Fruit fly (Drosophila melanogaster) whole organism, embryonic: Measurements from ENCODE around the gene CG14082.

ENCODE experiments used
- ATbp ChIP-seq: fragments of 200-800 bp; sonication (Bioruptor generic); optimal IDR thresholded peaks from 2 replicates; lab custom pipeline; 2017; ENCODE audit warnings: missing biosample characterization, mild to moderate bottlenecking, missing genetic modification characterization, missing genetic modification reagents
- Ada2b ChIP-seq: fragments of 200-800 bp; sonication (Bioruptor generic); IDR thresholded peaks from 2 replicates; pipeline ENCODE4 v1.3.6; 2022; ENCODE audit warnings: missing biosample characterization, missing genetic modification characterization
- Bdp1 ChIP-seq: fragments of 200-800 bp; sonication (Bioruptor generic); optimal IDR thresholded peaks from 3 replicates; lab custom pipeline; 2016; ENCODE audit warnings: missing biosample characterization, missing genetic modification characterization
- Blimp-1 ChIP-seq: fragments of 200-800 bp; sonication (Bioruptor generic); optimal IDR thresholded peaks from 3 replicates; lab custom pipeline; 2018; ENCODE audit warnings: missing biosample characterization, missing genetic modification characterization, mild to moderate bottlenecking, moderate library complexity, missing genetic modification reagents
- C15 ChIP-seq: fragments of 200-800 bp; sonication (Bioruptor generic); IDR thresholded peaks from 3 replicates; pipeline ENCODE4 v1.3.6; 2022; ENCODE audit warnings: missing biosample characterization, missing genetic modification characterization
- CG10274 ChIP-seq: fragments of 200-800 bp; sonication (Bioruptor generic); optimal IDR thresholded peaks from 3 replicates; lab custom pipeline; 2017; ENCODE audit warnings: missing biosample characterization, mild to moderate bottlenecking, missing genetic modification characterization
- CG11696 ChIP-seq: fragments of 200-800 bp; sonication (Bioruptor generic); IDR thresholded peaks from 2 replicates; pipeline ENCODE4 v1.3.6; 2022; ENCODE audit warnings: missing biosample characterization, missing genetic modification characterization
- CG11723 ChIP-seq: fragments of 200-800 bp; sonication (Bioruptor generic); optimal IDR thresholded peaks from 2 replicates; lab custom pipeline; 2017; ENCODE audit warnings: missing biosample characterization, mild to moderate bottlenecking, missing genetic modification characterization
- CG12391 ChIP-seq: fragments of 200-800 bp; sonication (Bioruptor generic); optimal IDR thresholded peaks from 3 replicates; lab custom pipeline; 2018; ENCODE audit warnings: missing biosample characterization, mild to moderate bottlenecking, missing genetic modification characterization, moderate library complexity
- CG12659 ChIP-seq: fragments of 200-800 bp; sonication (Bioruptor generic); optimal IDR thresholded peaks from 3 replicates; lab custom pipeline; 2017; ENCODE audit warnings: mild to moderate bottlenecking, missing biosample characterization, missing genetic modification reagents, missing genetic modification characterization
- CG15073 ChIP-seq: fragments of 200-800 bp; sonication (Bioruptor generic); optimal IDR thresholded peaks from 2 replicates; lab custom pipeline; 2016; ENCODE audit warnings: missing biosample characterization, missing genetic modification characterization
- CG15479 ChIP-seq: fragments of 200-800 bp; sonication (Bioruptor generic); optimal IDR thresholded peaks from 3 replicates; lab custom pipeline; 2019; ENCODE audit warnings: missing biosample characterization, mild to moderate bottlenecking, missing genetic modification characterization, moderate library complexity
- CG1832 ChIP-seq: fragments of 200-800 bp; sonication (Bioruptor generic); optimal IDR thresholded peaks from 2 replicates; lab custom pipeline; 2017; ENCODE audit warnings: missing biosample characterization, mild to moderate bottlenecking, missing genetic modification characterization, inconsistent platforms
- CG18476 ChIP-seq: fragments of 200-800 bp; sonication (Bioruptor generic); optimal IDR thresholded peaks from 2 replicates; lab custom pipeline; 2016; ENCODE audit warnings: missing biosample characterization, mild to moderate bottlenecking, missing genetic modification characterization
- CG18599 ChIP-seq: fragments of 200-800 bp; sonication (Bioruptor generic); optimal IDR thresholded peaks from 3 replicates; lab custom pipeline; 2017; ENCODE audit warnings: missing biosample characterization, missing genetic modification characterization, mild to moderate bottlenecking, moderate library complexity, missing genetic modification reagents
- CG2889 ChIP-seq: fragments of 200-800 bp; sonication (Bioruptor generic); IDR thresholded peaks from 3 replicates; pipeline ENCODE4 v1.3.6; 2022; ENCODE audit warnings: missing biosample characterization, missing genetic modification characterization
- CG31388 ChIP-seq: fragments of 200-800 bp; sonication (Bioruptor generic); optimal IDR thresholded peaks from 2 replicates; lab custom pipeline; 2016; ENCODE audit warnings: missing biosample characterization, missing genetic modification characterization
- CG34376 ChIP-seq: fragments of 200-800 bp; sonication (Bioruptor generic); optimal IDR thresholded peaks from 2 replicates; lab custom pipeline; 2018; ENCODE audit warnings: missing biosample characterization, mild to moderate bottlenecking, missing genetic modification characterization
- CG3995 ChIP-seq: fragments of 200-800 bp; sonication (Bioruptor generic); optimal IDR thresholded peaks from 3 replicates; lab custom pipeline; 2016; ENCODE audit warnings: missing biosample characterization, missing genetic modification characterization
- CG4282 ChIP-seq: fragments of 200-800 bp; sonication (Bioruptor generic); optimal IDR thresholded peaks from 2 replicates; lab custom pipeline; 2016; ENCODE audit warnings: missing biosample characterization, missing genetic modification characterization
- CG4707 ChIP-seq: fragments of 200-800 bp; sonication (Bioruptor generic); optimal IDR thresholded peaks from 2 replicates; lab custom pipeline; 2018; ENCODE audit warnings: missing biosample characterization, mild to moderate bottlenecking, missing genetic modification characterization, moderate library complexity
- CG6791 ChIP-seq: fragments of 200-800 bp; sonication (Bioruptor generic); IDR thresholded peaks from 3 replicates; pipeline ENCODE4 v1.3.6; 2022; ENCODE audit warnings: missing biosample characterization, missing genetic modification characterization; ENCODE audit not compliant: partially characterized antibody
- CG6813 ChIP-seq: fragments of 200-800 bp; sonication (Bioruptor generic); optimal IDR thresholded peaks from 2 replicates; lab custom pipeline; 2017; ENCODE audit warnings: missing biosample characterization, missing genetic modification characterization, mild to moderate bottlenecking, moderate library complexity, missing genetic modification reagents
- CG7357 ChIP-seq: fragments of 200-800 bp; sonication (Bioruptor generic); IDR thresholded peaks from 3 replicates; pipeline ENCODE4 v1.3.6; 2022; ENCODE audit warnings: missing biosample characterization, missing genetic modification characterization
- CG7556 ChIP-seq: fragments of 200-800 bp; sonication (Bioruptor generic); optimal IDR thresholded peaks from 2 replicates; lab custom pipeline; 2017; ENCODE audit warnings: missing biosample characterization, mild to moderate bottlenecking, missing genetic modification characterization
- CG8089 ChIP-seq: fragments of 200-800 bp; sonication (Bioruptor generic); optimal IDR thresholded peaks from 3 replicates; lab custom pipeline; 2016; ENCODE audit warnings: missing biosample characterization, missing genetic modification characterization
- CG8281 ChIP-seq: fragments of 200-800 bp; sonication (Bioruptor generic); optimal IDR thresholded peaks from 2 replicates; lab custom pipeline; 2018; ENCODE audit warnings: missing biosample characterization, mild to moderate bottlenecking, missing genetic modification characterization, moderate library complexity
- Chrac-16 ChIP-seq: fragments of 200-800 bp; sonication (Bioruptor generic); optimal IDR thresholded peaks from 3 replicates; lab custom pipeline; 2016; ENCODE audit warnings: missing biosample characterization, missing genetic modification characterization
- Deaf1 ChIP-seq: fragments of 200-800 bp; optimal IDR thresholded peaks from 3 replicates; lab custom pipeline; 2019; ENCODE audit warnings: missing biosample characterization, mild to moderate bottlenecking, missing genetic modification characterization, moderate library complexity
- Ets97D ChIP-seq: fragments of 200-800 bp; sonication (Bioruptor generic); optimal IDR thresholded peaks from 3 replicates; lab custom pipeline; 2016; ENCODE audit warnings: missing biosample characterization, missing genetic modification characterization
- Fer1 ChIP-seq: fragments of 200-800 bp; sonication (Bioruptor generic); optimal IDR thresholded peaks from 2 replicates; lab custom pipeline; 2017; ENCODE audit warnings: missing biosample characterization, mild to moderate bottlenecking, missing genetic modification characterization
- GATAe ChIP-seq: fragments of 200-800 bp; sonication (Bioruptor generic); conservative IDR thresholded peaks from 2 replicates; pipeline ENCODE4 v1.3.6; 2022; ENCODE audit warnings: missing biosample characterization, missing genetic modification characterization
- Gug ChIP-seq: fragments of 200-800 bp; sonication (Bioruptor generic); IDR thresholded peaks from 4 replicates; pipeline ENCODE4 v1.3.6; 2022; ENCODE audit warnings: missing biosample characterization, missing genetic modification characterization
- HLH3B ChIP-seq: fragments of 200-800 bp; sonication (Bioruptor generic); IDR thresholded peaks from 2 replicates; pipeline ENCODE4 v1.3.6; 2022; ENCODE audit warnings: missing biosample characterization, missing genetic modification characterization
- Hey ChIP-seq: fragments of 200-800 bp; sonication (Bioruptor generic); optimal IDR thresholded peaks from 3 replicates; lab custom pipeline; 2018; ENCODE audit warnings: missing biosample characterization, mild to moderate bottlenecking, missing genetic modification characterization
- Hmr ChIP-seq: fragments of 200-800 bp; sonication (Bioruptor generic); optimal IDR thresholded peaks from 3 replicates; lab custom pipeline; 2017; ENCODE audit warnings: mild to moderate bottlenecking, missing biosample characterization, missing genetic modification reagents, missing genetic modification characterization
- Ptx1 ChIP-seq: fragments of 200-800 bp; sonication (Bioruptor generic); IDR thresholded peaks from 2 replicates; pipeline ENCODE4 v1.3.6; 2022; ENCODE audit warnings: missing biosample characterization, missing genetic modification characterization
- Six4 ChIP-seq: fragments of 200-800 bp; sonication (Bioruptor generic); optimal IDR thresholded peaks from 2 replicates; lab custom pipeline; 2016; ENCODE audit warnings: missing biosample characterization, missing genetic modification characterization
- Stat92E ChIP-seq, 3 experiments: fragments of >200 bp in 2 of 3; fragments of 200-800 bp in 1 of 3; sonication (Bioruptor generic) in 1 of 3; optimal IDR thresholded peaks; 2 replicates each; lab custom pipeline; 2017 to 2019; ENCODE audit warnings: missing biosample characterization in 3 of 3, missing genetic modification characterization in 3 of 3, mild to moderate bottlenecking in 1 of 3, moderate library complexity in 1 of 3
- ash1 ChIP-seq: fragments of 200-800 bp; sonication (Bioruptor generic); optimal IDR thresholded peaks from 2 replicates; lab custom pipeline; 2018; ENCODE audit warnings: missing biosample characterization, mild to moderate bottlenecking, missing genetic modification characterization
- bcd ChIP-seq: fragments of 200-800 bp; sonication (Bioruptor generic); optimal IDR thresholded peaks from 2 replicates; lab custom pipeline; 2017; ENCODE audit warnings: missing biosample characterization, mild to moderate bottlenecking, missing genetic modification characterization
- ewg ChIP-seq: fragments of 200-800 bp; sonication (Bioruptor generic); optimal IDR thresholded peaks from 3 replicates; lab custom pipeline; 2017; ENCODE audit warnings: mild to moderate bottlenecking, missing biosample characterization, missing genetic modification reagents, missing genetic modification characterization
- gem ChIP-seq: fragments of 200-800 bp; sonication (Bioruptor generic); optimal IDR thresholded peaks from 2 replicates; lab custom pipeline; 2019; ENCODE audit warnings: missing biosample characterization, mild to moderate bottlenecking, missing genetic modification characterization, moderate library complexity
- jumu ChIP-seq: fragments of 200-800 bp; sonication (Bioruptor generic); optimal IDR thresholded peaks from 3 replicates; lab custom pipeline; 2016; ENCODE audit warnings: missing biosample characterization, missing genetic modification characterization
- p53 ChIP-seq: fragments of 200-800 bp; sonication (Bioruptor generic); optimal IDR thresholded peaks from 2 replicates; lab custom pipeline; 2016; ENCODE audit warnings: missing biosample characterization, missing genetic modification characterization
- schlank ChIP-seq: fragments of 200-800 bp; sonication (Bioruptor generic); optimal IDR thresholded peaks from 2 replicates; lab custom pipeline; 2018; ENCODE audit warnings: missing biosample characterization, mild to moderate bottlenecking, missing genetic modification characterization
- trh ChIP-seq: fragments of 200-800 bp; sonication (Bioruptor generic); optimal IDR thresholded peaks from 2 replicates; lab custom pipeline; 2016; ENCODE audit warnings: missing biosample characterization, missing genetic modification characterization
- ttk ChIP-seq: fragments of 200-800 bp; sonication (Bioruptor generic); IDR thresholded peaks from 2 replicates; pipeline ENCODE4 v2.1.2; 2022; ENCODE audit warnings: missing biosample characterization, missing genetic modification characterization
- zfh2 ChIP-seq: fragments of 200-800 bp; sonication (Bioruptor generic); optimal IDR thresholded peaks from 2 replicates; lab custom pipeline; 2016; ENCODE audit warnings: missing biosample characterization, missing genetic modification characterization

CG14082 gene

dm6 chr3L:19162586-19163310, 24.0 kb upstream of the CG14082 start (continued):
- TF ChIP-seq CG34376 (GFP tag; lab: Kevin White, UChicago), result no peak
- no peak for TF ChIP-seq trh
- TF ChIP-seq Ets97D (GFP tag; lab: Kevin White, UChicago), result no peak
- TF ChIP-seq CG15479 (GFP tag; lab: Kevin White, UChicago), result no peak
- TF ChIP-seq CG8089 (GFP tag; lab: Kevin White, UChicago), result no peak
- TF ChIP-seq CG15073, result no peak
- TF ChIP-seq CG2889 (GFP tag; lab: Robert Waterston, UW), result no peak
- TF ChIP-seq Gug (GFP tag; lab: Robert Waterston, UW), result no peak
- no peak for TF ChIP-seq CG7357 (GFP tag; lab: Robert Waterston, UW)
- TF ChIP-seq HLH3B (GFP tag; lab: Robert Waterston, UW), result peak; percentile 44; the same call in 1 of the 2 replicates
- no peak for TF ChIP-seq CG31388 (GFP tag; lab: Kevin White, UChicago)
- no peak for TF ChIP-seq CG8281 (tag; lab: Kevin White, UChicago)
- peak; percentile 15 for TF ChIP-seq Fer1 (GFP tag; lab: Kevin White, UChicago)
- TF ChIP-seq gem (tag; lab: Kevin White, UChicago), result peak; percentile 88
- peak; percentile 80 for TF ChIP-seq Blimp-1
- TF ChIP-seq Ptx1 (GFP tag; lab: Robert Waterston, UW), result peak; percentile 37; the same call in 1 of the 2 replicates
- peak; percentile 86 for TF ChIP-seq CG12391
- no peak for TF ChIP-seq ttk
- peak; percentile 45 for TF ChIP-seq Deaf1 (tag; lab: Kevin White, UChicago)
- TF ChIP-seq Hey (tag; lab: Kevin White, UChicago), result no peak
- TF ChIP-seq bcd, result no peak
- TF ChIP-seq CG11696 (GFP tag; lab: Robert Waterston, UW), result no peak
- TF ChIP-seq Stat92E (GFP tag; optimal IDR thresholded peaks at IDR 0.05; lab: Kevin White, UChicago), result peak in 1 of 3 experiments; percentile 31
- TF ChIP-seq ash1 (GFP tag; lab: Kevin White, UChicago), result no peak
- TF ChIP-seq Six4 (GFP tag; lab: Kevin White, UChicago), result peak; percentile 37
- no peak for TF ChIP-seq ATbp (GFP tag; lab: Kevin White, UChicago)
- peak; percentile 76 for TF ChIP-seq CG7556 (GFP tag; lab: Kevin White, UChicago)
- no peak for TF ChIP-seq schlank (tag; lab: Kevin White, UChicago)
- TF ChIP-seq CG6791 (GFP tag; lab: Robert Waterston, UW), result no peak
- TF ChIP-seq Chrac-16 (GFP tag; lab: Kevin White, UChicago), result peak; percentile 48
- TF ChIP-seq GATAe (GFP tag; lab: Robert Waterston, UW), result no peak
- no peak for TF ChIP-seq CG4282 (GFP tag; lab: Kevin White, UChicago)
- peak; percentile 38 for TF ChIP-seq CG12659 (GFP tag; lab: Kevin White, UChicago)
- no peak for TF ChIP-seq CG4707
- no peak for TF ChIP-seq jumu
- TF ChIP-seq CG1832 (GFP tag; lab: Kevin White, UChicago), result no peak
- TF ChIP-seq CG18599 (GFP tag; lab: Kevin White, UChicago), result no peak
- peak; percentile 31 for TF ChIP-seq CG18476
- TF ChIP-seq CG3995 (GFP tag; lab: Kevin White, UChicago), result no peak
- TF ChIP-seq CG6813 (GFP tag; lab: Kevin White, UChicago), result peak; percentile 33
- TF ChIP-seq ewg (GFP tag; lab: Kevin White, UChicago), result no peak
- no peak for TF ChIP-seq p53 (GFP tag; lab: Kevin White, UChicago)
- TF ChIP-seq CG10274, result no peak
- TF ChIP-seq C15, result no peak
- TF ChIP-seq Hmr, result no peak
- no peak for TF ChIP-seq zfh2
- TF ChIP-seq CG11723 (GFP tag; lab: Kevin White, UChicago), result no peak
- no peak for TF ChIP-seq Bdp1 (GFP tag; lab: Kevin White, UChicago)
- no peak for TF ChIP-seq Ada2b (GFP tag; lab: Robert Waterston, UW)
